Worm (Caenorhabditis elegans): ENCODE measurements around the gene T19C3.3.

DNA sequence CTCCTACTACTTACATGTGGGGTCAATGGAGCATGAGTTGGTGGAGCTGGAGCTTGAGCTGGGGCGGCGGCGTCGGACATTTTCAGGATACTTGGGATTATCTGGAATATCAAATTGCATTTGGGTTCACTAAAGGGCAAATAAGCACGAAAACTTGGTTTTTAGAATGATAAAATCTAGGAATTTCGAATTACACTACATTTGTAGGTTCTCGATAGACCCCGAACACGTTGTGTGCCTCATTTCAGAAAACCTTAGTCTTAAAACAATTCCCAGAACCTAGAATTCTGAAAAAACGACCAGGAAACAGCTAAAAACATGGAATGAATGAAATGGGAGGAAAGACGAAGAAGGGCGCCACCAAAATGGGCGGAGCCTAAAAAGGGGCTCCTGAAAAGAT lies at the start of gene T19C3.3:
- TF ChIP-seq elt-3 (tag; optimal IDR thresholded peaks at IDR 0.05) (no peak), aly-2 (tag; optimal IDR thresholded peaks at IDR 0.05) (no peak), pag-3 (tag; optimal IDR thresholded peaks at IDR 0.05; ENCODE audit: borderline replicate concordance, insufficient read depth) (no peak), isw-1 (GFP tag; IDR thresholded peaks at IDR 0.05) (no peak), mab-9 (GFP tag; IDR thresholded peaks at IDR 0.05) (no peak), nhr-20 (tag; optimal IDR thresholded peaks at IDR 0.05) (no peak)
